Worm (Caenorhabditis elegans) whole organism, L2 larva: ENCODE measurements around the gene B0496.2.

Source experiments
- C34F6.9 ChIP-seq: fragments of 150-350 bp; optimal IDR thresholded peaks from 2 replicates; lab custom pipeline; 2014; ENCODE audit warnings: missing biosample characterization, missing genetic modification characterization
- F13H6.1 ChIP-seq: sonication (generic microtip); optimal IDR thresholded peaks from 2 replicates; lab custom pipeline; 2016; ENCODE audit warnings: missing genetic modification characterization, missing compliant biosample characterization
- Y55F3AM.14 ChIP-seq: fragments of 200-800 bp; sonication (Bioruptor generic); optimal IDR thresholded peaks from 2 replicates; lab custom pipeline; 2018; ENCODE audit warnings: mild to moderate bottlenecking, missing genetic modification characterization, missing compliant biosample characterization
- blmp-1 ChIP-seq: sonication (generic microtip); optimal IDR thresholded peaks from 2 replicates; lab custom pipeline; 2017; ENCODE audit warnings: missing genetic modification characterization, mild to moderate bottlenecking, missing compliant biosample characterization, antibody characterized with exemption, moderate library complexity; ENCODE audit not compliant: insufficient read depth
- ceh-16 ChIP-seq: fragments of 150-350 bp; optimal IDR thresholded peaks from 2 replicates; lab custom pipeline; 2014; ENCODE audit warnings: missing biosample characterization, missing genetic modification characterization
- ceh-82 ChIP-seq: fragments of 150-350 bp; optimal IDR thresholded peaks from 2 replicates; lab custom pipeline; 2014; ENCODE audit warnings: missing biosample characterization, missing genetic modification characterization
- crh-2 ChIP-seq: sonication (generic microtip); optimal IDR thresholded peaks from 2 replicates; lab custom pipeline; 2017; ENCODE audit warnings: missing biosample characterization, missing genetic modification characterization
- egl-27 ChIP-seq: sonication (generic microtip); optimal IDR thresholded peaks from 3 replicates; lab custom pipeline; 2017; ENCODE audit warnings: missing biosample characterization, missing genetic modification reagents, missing genetic modification characterization
- elt-3 ChIP-seq: sonication (generic microtip); optimal IDR thresholded peaks from 2 replicates; lab custom pipeline; 2017; ENCODE audit warnings: missing biosample characterization, missing genetic modification characterization
- fos-1 ChIP-seq: fragments of 150-350 bp; optimal IDR thresholded peaks from 2 replicates; lab custom pipeline; 2014; ENCODE audit warnings: missing biosample characterization, missing genetic modification characterization
- lin-13 ChIP-seq: fragments of 150-350 bp; optimal IDR thresholded peaks from 2 replicates; lab custom pipeline; 2014; ENCODE audit warnings: missing biosample characterization, missing genetic modification reagents, missing genetic modification characterization
- lsy-2 ChIP-seq, 2 experiments: fragments of 150-350 bp in 1 of 2; sonication (generic microtip) in 1 of 2; optimal IDR thresholded peaks; 2 replicates each; lab custom pipeline; 2014 to 2017; ENCODE audit warnings: missing biosample characterization in 2 of 2, missing genetic modification characterization in 2 of 2
- mab-5 ChIP-seq: fragments of 150-350 bp; optimal IDR thresholded peaks from 2 replicates; lab custom pipeline; 2014; ENCODE audit warnings: missing biosample characterization, missing genetic modification characterization
- mbf-1 ChIP-seq: sonication (generic microtip); optimal IDR thresholded peaks from 2 replicates; lab custom pipeline; 2017; ENCODE audit warnings: missing biosample characterization, missing genetic modification characterization
- mdl-1 ChIP-seq, 2 experiments: fragments of 150-350 bp in 1 of 2; sonication (generic microtip) in 1 of 2; optimal IDR thresholded peaks; 2 replicates each; lab custom pipeline; 2017; ENCODE audit warnings: missing biosample characterization in 2 of 2, missing genetic modification characterization in 2 of 2
- nhr-129 ChIP-seq: fragments of 150-350 bp; optimal IDR thresholded peaks from 2 replicates; lab custom pipeline; 2014; ENCODE audit warnings: missing biosample characterization, missing genetic modification characterization
- nhr-21 ChIP-seq: fragments of 150-350 bp; optimal IDR thresholded peaks from 2 replicates; lab custom pipeline; 2014; ENCODE audit warnings: missing biosample characterization, missing genetic modification characterization
- nhr-237 ChIP-seq: fragments of 150-350 bp; optimal IDR thresholded peaks from 2 replicates; lab custom pipeline; 2014; ENCODE audit warnings: missing biosample characterization, missing genetic modification characterization
- nhr-25 ChIP-seq: fragments of 150-350 bp; sonication (generic microtip); optimal IDR thresholded peaks from 3 replicates; lab custom pipeline; 2014; ENCODE audit warnings: missing biosample characterization, missing genetic modification characterization
- nhr-6 ChIP-seq: fragments of 150-350 bp; optimal IDR thresholded peaks from 2 replicates; lab custom pipeline; 2014; ENCODE audit warnings: missing biosample characterization, missing genetic modification characterization
- nhr-77 ChIP-seq: fragments of 150-350 bp; optimal IDR thresholded peaks from 2 replicates; lab custom pipeline; 2014; ENCODE audit warnings: missing biosample characterization, missing genetic modification characterization
- sem-4 ChIP-seq: fragments of 150-350 bp; optimal IDR thresholded peaks from 2 replicates; lab custom pipeline; 2014; ENCODE audit warnings: missing biosample characterization, missing genetic modification reagents, missing genetic modification characterization
- skn-1 ChIP-seq: sonication (generic microtip); optimal IDR thresholded peaks from 2 replicates; lab custom pipeline; 2017; ENCODE audit warnings: missing biosample characterization, missing genetic modification characterization
- sma-3 ChIP-seq: sonication (generic microtip); optimal IDR thresholded peaks from 2 replicates; lab custom pipeline; 2016; ENCODE audit warnings: missing genetic modification reagents, missing genetic modification characterization, missing compliant biosample characterization
- sma-9 ChIP-seq, 2 experiments: fragments of 150-350 bp in 1 of 2; sonication (generic microtip) in 1 of 2; optimal IDR thresholded peaks; 2 replicates each; lab custom pipeline; 2014 to 2016; ENCODE audit warnings: missing genetic modification characterization in 2 of 2, mild to moderate bottlenecking in 1 of 2, missing biosample characterization in 1 of 2, missing compliant biosample characterization in 1 of 2, missing genetic modification reagents in 1 of 2, moderate library complexity in 1 of 2
- unc-55 ChIP-seq: fragments of 150-350 bp; sonication (generic microtip); optimal IDR thresholded peaks from 3 replicates; lab custom pipeline; 2014; ENCODE audit warnings: missing biosample characterization, missing genetic modification reagents, missing genetic modification characterization
- ztf-1 ChIP-seq: fragments of 200-800 bp; sonication (Bioruptor generic); conservative IDR thresholded peaks from 2 replicates; pipeline ENCODE4 v1.3.6; 2022; ENCODE audit warnings: missing genetic modification characterization, missing compliant biosample characterization
- ztf-4 ChIP-seq: fragments of 150-350 bp; optimal IDR thresholded peaks from 2 replicates; lab custom pipeline; 2014; ENCODE audit warnings: missing biosample characterization, missing genetic modification characterization

Gene B0496.2

DNA sequence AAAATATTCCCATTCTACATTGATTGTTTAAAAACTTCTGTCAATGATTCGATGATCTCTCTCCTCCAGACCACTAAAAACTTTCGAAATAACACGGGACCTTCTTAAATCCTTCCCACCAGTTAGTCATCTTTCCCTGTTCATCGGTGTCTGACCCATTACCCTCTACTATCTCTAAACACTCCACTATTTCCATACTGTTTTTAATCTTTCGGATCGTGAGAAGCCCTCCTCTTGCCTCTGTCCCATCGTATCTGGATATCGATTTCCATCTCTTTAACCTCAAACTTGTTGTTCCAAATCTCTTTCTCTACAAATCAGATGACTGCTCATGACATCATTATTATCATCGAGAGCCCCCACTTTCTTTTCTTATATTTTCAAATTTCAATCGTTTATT is 19.3 kb upstream of the B0496.2 start:
- peak; percentile 19 for TF ChIP-seq nhr-129 (tag; lab: Kevin White, UChicago)
- no peak for TF ChIP-seq crh-2 (tag; lab: Kevin White, UChicago)
- peak in 1 of 2 experiments; percentile 8 for TF ChIP-seq lsy-2 (tag; optimal IDR thresholded peaks at IDR 0.05; lab: Kevin White, UChicago)
- TF ChIP-seq, all 48 proteins: peak for 2

DNA sequence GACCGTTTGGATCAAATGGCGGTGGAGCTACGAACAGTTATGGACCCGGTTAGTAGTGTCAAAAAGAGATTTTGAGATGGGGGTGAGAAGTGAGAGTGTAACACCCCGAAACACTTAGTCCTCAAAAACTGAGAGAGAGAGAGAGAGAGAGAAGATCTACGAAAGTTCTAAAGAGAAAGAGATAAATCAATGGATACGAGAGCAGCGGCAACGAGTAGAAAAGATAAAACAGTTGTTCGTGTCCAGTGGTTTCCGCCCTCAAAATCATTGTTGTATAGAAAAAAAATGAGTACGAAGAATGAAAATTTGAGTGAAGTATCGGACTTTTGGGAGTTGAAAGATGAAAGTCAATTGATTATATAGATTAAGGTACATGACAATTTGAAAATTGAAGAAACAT is 18.7 kb upstream of the B0496.2 start:
- peak; percentile 37 for TF ChIP-seq F13H6.1 (tag; lab: Kevin White, UChicago)
- no peak for TF ChIP-seq sma-3 (GFP tag; lab: Kevin White, UChicago)
- peak; percentile 32 for TF ChIP-seq nhr-129 (tag; lab: Kevin White, UChicago)
- peak; percentile 40 for TF ChIP-seq sma-9 (GFP tag; optimal IDR thresholded peaks at IDR 0.05; lab: Kevin White, UChicago)
- no peak for TF ChIP-seq sma-9 (tag; optimal IDR thresholded peaks at IDR 0.05; lab: Kevin White, UChicago)
- TF ChIP-seq sem-4 (tag; lab: Kevin White, UChicago), result no peak
- peak; percentile 27 for TF ChIP-seq mab-5 (tag; lab: Kevin White, UChicago)

- TF ChIP-seq mdl-1 (tag; optimal IDR thresholded peaks at IDR 0.05; lab: Kevin White, UChicago), result no peak
- no peak for TF ChIP-seq Y55F3AM.14 (GFP tag; lab: Kevin White, UChicago)
- TF ChIP-seq ztf-1 (GFP tag; lab: Robert Waterston, UW), result no peak
- TF ChIP-seq mbf-1 (tag; lab: Kevin White, UChicago), result no peak
- TF ChIP-seq ztf-4 (tag; lab: Kevin White, UChicago), result no peak
- no peak for TF ChIP-seq nhr-21 (tag; lab: Kevin White, UChicago)
- TF ChIP-seq lin-13 (GFP tag; lab: Kevin White, UChicago), result no peak
- no peak for TF ChIP-seq egl-27 (tag; lab: Kevin White, UChicago)
- TF ChIP-seq ceh-16, result no peak
- TF ChIP-seq nhr-25 (tag; lab: Kevin White, UChicago), result no peak
These were observed 13.8 kb upstream of the B0496.2 start, which contains the start of gene B0496.11 for ce11 chrIV:7433858-7434257. Gene B0496.11, minus strand, starts transcription at chrIV:7433958.

DNA sequence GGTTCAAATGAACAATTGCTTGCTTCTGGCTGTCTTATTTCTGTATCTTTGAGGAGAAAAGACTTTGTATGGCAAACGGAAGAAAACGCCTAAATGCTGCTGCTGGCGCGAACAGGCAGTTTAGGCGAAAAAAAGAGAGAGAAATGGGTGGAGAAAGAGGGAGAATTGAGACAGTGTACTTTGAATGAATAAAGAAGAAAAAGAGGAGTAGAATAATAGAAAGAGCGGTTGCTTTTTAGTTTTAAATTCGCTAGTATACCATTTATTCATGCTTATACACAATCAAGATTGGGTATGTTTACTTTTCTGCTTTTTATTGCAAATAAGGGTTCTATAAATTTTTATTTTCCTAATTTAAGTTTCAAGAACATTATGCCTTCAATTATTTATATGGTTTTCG is 8.3 kb upstream of the B0496.2 start:
- TF ChIP-seq nhr-6 (tag; lab: Kevin White, UChicago) (no peak), sma-9 (GFP tag; optimal IDR thresholded peaks at IDR 0.05; lab: Kevin White, UChicago) (no peak), sma-9 (tag; optimal IDR thresholded peaks at IDR 0.05; lab: Kevin White, UChicago) (no peak)

ce11 chrIV:7440238-7440637 is 7.4 kb upstream of the B0496.2 start:
- no peak for TF ChIP-seq nhr-237
- TF ChIP-seq ceh-82 (tag; lab: Kevin White, UChicago), result no peak
- peak; percentile 80 for TF ChIP-seq blmp-1 (tag; lab: Kevin White, UChicago)
- TF ChIP-seq, all 48 proteins: peak for 1

DNA sequence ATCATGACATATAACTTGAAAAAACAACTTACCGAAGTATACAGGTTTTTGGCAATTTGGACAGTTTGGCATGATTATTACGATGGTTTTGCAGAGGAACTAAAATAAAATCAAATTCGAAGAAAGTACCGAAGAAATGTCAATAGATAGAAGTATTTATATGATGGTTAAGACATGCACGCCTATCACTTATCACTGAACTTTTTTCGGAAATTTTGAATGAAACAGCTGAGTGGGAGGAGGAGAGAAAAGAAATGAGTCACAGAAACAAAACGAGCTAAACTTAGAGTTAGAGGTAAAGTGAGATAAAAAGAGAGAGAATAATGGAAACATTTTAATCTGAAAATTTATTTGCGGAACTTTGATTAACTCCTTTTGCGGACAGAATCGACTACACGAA is 2.4 kb upstream of the B0496.2 start, which contains the start of gene valv-1:
Gene valv-1 (minus strand): TSS at position 101 of the 400 bp plus-strand sequence.
- TF ChIP-seq elt-3 (tag; lab: Kevin White, UChicago) (no peak), skn-1 (no peak), sma-9 (GFP tag; optimal IDR thresholded peaks at IDR 0.05; lab: Kevin White, UChicago) (no peak), sma-9 (tag; optimal IDR thresholded peaks at IDR 0.05; lab: Kevin White, UChicago) (no peak), nhr-77 (tag; lab: Kevin White, UChicago) (no peak), nhr-25 (tag; lab: Kevin White, UChicago) (no peak), C34F6.9 (tag; lab: Kevin White, UChicago) (no peak), unc-55 (no peak), fos-1 (tag; lab: Kevin White, UChicago) (peak; percentile 28)
- TF ChIP-seq, all 48 proteins: peak for 1

DNA sequence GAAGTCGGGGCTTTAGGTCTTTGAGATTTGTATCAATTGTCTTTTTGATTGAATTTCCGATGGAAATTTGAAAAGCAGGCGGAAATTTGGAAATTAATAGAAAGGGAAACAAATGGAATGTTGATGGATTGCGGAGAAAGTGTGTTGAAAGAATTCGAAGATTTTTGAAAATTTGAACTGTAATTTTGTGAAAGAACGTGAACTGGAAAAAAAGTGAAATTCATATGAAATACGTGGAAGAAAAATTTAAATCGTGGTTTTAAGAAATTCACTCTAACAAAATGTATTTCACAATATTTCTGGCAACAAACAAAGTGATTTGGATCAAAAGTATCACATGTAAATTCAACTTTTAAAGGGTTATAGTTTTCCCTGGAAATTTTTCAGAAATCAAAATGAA is 1.7 kb upstream of the B0496.2 start, which contains the start of gene B0496.1:
Gene B0496.1 (plus strand): TSS at position 301 of the 400 bp plus-strand sequence.
- TF ChIP-seq ceh-82 (tag; lab: Kevin White, UChicago) (no peak), crh-2 (tag; lab: Kevin White, UChicago) (no peak)
